In genomic region chrX:12470187-12470931, dm6 we compare ENCODE assay signal across 5 fruit fly cellular contexts.
TF ChIP-seq lines count a peak whose summit lies in the region.

No protein-coding gene starts in this region.

- no peak for TF ChIP-seq CTCF in whole organism, embryonic (GFP tag; optimal IDR thresholded peaks at IDR 0.05; lab: Kevin White, UChicago)

TF ChIP-seq in whole organism, adult, 20 proteins besides CTCF, POLR2A, EP300 and RAD21 (continues in another document):
- peak; percentile 60 for TF ChIP-seq CG7101 (tag; optimal IDR thresholded peaks at IDR 0.05; lab: Kevin White, UChicago)
- TF ChIP-seq cic (GFP tag; optimal IDR thresholded peaks at IDR 0.05; lab: Kevin White, UChicago), result peak; percentile 4
- TF ChIP-seq Mnt (GFP tag; optimal IDR thresholded peaks at IDR 0.05; lab: Kevin White, UChicago), result no peak
- peak; percentile 53 for TF ChIP-seq CG11617 (GFP tag; optimal IDR thresholded peaks at IDR 0.05; lab: Kevin White, UChicago)
- TF ChIP-seq kay (GFP tag; lab: Kevin White, UChicago; ENCODE audit: borderline replicate concordance), result no peak
- TF ChIP-seq tj (GFP tag; optimal IDR thresholded peaks at IDR 0.05; lab: Kevin White, UChicago), result no peak
- no peak for TF ChIP-seq Clk (GFP tag; optimal IDR thresholded peaks at IDR 0.05; lab: Kevin White, UChicago)
- TF ChIP-seq CG12768 (GFP tag; optimal IDR thresholded peaks at IDR 0.05; lab: Kevin White, UChicago), result peak; percentile 19
- peak; percentile 39 for TF ChIP-seq CG7045 (GFP tag; optimal IDR thresholded peaks at IDR 0.05; lab: Kevin White, UChicago)
- peak; percentile 6 for TF ChIP-seq CG1620 (GFP tag; optimal IDR thresholded peaks at IDR 0.05; lab: Kevin White, UChicago)
- peak; percentile 72 for TF ChIP-seq ovo (GFP tag; optimal IDR thresholded peaks at IDR 0.05; lab: Kevin White, UChicago)
- peak; percentile 90 for TF ChIP-seq CG14711 (tag; optimal IDR thresholded peaks at IDR 0.05; lab: Kevin White, UChicago)
- no peak for TF ChIP-seq Hr96 (GFP tag; optimal IDR thresholded peaks at IDR 0.05; lab: Kevin White, UChicago)
- TF ChIP-seq CG33017 (tag; optimal IDR thresholded peaks at IDR 0.05; lab: Kevin White, UChicago), result no peak
- no peak for TF ChIP-seq cnc (optimal IDR thresholded peaks at IDR 0.05; lab: Kevin White, UChicago)
- no peak for TF ChIP-seq CG5204 (GFP tag; optimal IDR thresholded peaks at IDR 0.05; lab: Kevin White, UChicago)
- TF ChIP-seq Crg-1 (GFP tag; optimal IDR thresholded peaks at IDR 0.05; lab: Kevin White, UChicago), result no peak
- TF ChIP-seq toe (GFP tag; optimal IDR thresholded peaks at IDR 0.05; lab: Kevin White, UChicago), result peak; percentile 13
- TF ChIP-seq pad (GFP tag; optimal IDR thresholded peaks at IDR 0.05; lab: Kevin White, UChicago), result peak; percentile 91

TF ChIP-seq in whole organism, embryonic, 481 proteins besides CTCF, POLR2A, EP300 and RAD21 (continues in another document):
- TF ChIP-seq CG9817 (tag; optimal IDR thresholded peaks at IDR 0.05; lab: Kevin White, UChicago) (peak; percentile 59), CG1602 (GFP tag; optimal IDR thresholded peaks at IDR 0.05; lab: Kevin White, UChicago) (peak; percentile 2), gsb-n (tag; optimal IDR thresholded peaks at IDR 0.05; lab: Kevin White, UChicago) (no peak), NFAT (GFP tag; IDR thresholded peaks at IDR 0.05; lab: Robert Waterston, UW) (peak; percentile 23; the same call in 1 of the 2 replicates), Sox102F (GFP tag; optimal IDR thresholded peaks at IDR 0.05; lab: Kevin White, UChicago) (peak; percentile 62), insv (GFP tag; optimal IDR thresholded peaks at IDR 0.05; lab: Kevin White, UChicago) (no peak), Sin3A (optimal IDR thresholded peaks at IDR 0.05; lab: Kevin White, UChicago) (no peak), CG11456 (GFP tag; IDR thresholded peaks at IDR 0.05; lab: Robert Waterston, UW) (peak; percentile 75), pb (GFP tag; optimal IDR thresholded peaks at IDR 0.05; lab: Kevin White, UChicago) (no peak), CG2129 (GFP tag; IDR thresholded peaks at IDR 0.05; lab: Robert Waterston, UW; ENCODE audit: partially characterized antibody) (no peak), CG43689 (GFP tag; IDR thresholded peaks at IDR 0.05; lab: Robert Waterston, UW) (0 out of 2 replicates have a peak, but pooled peaks have one; percentile 31), CG6654 (GFP tag; optimal IDR thresholded peaks at IDR 0.05; lab: Kevin White, UChicago) (peak; percentile 28), CG34422 (GFP tag; IDR thresholded peaks at IDR 0.05; lab: Robert Waterston, UW) (peak; percentile 47; the same call in 1 of the 3 replicates), ken (GFP tag; IDR thresholded peaks at IDR 0.05; lab: Robert Waterston, UW) (no peak), ab (GFP tag; optimal IDR thresholded peaks at IDR 0.05; lab: Kevin White, UChicago) (no peak), Opbp (GFP tag; IDR thresholded peaks at IDR 0.05; lab: Robert Waterston, UW; ENCODE audit: partially characterized antibody) (no peak), lola (GFP tag; optimal IDR thresholded peaks at IDR 0.05; lab: Kevin White, UChicago) (peak in 1 of 3 experiments; percentile 2)

TF ChIP-seq in whole organism, prepupa, 60 proteins besides CTCF, POLR2A, EP300 and RAD21 (continues in another document):
- TF ChIP-seq CG8319 (GFP tag; optimal IDR thresholded peaks at IDR 0.05; lab: Kevin White, UChicago) (no peak), achi (GFP tag; optimal IDR thresholded peaks at IDR 0.05; lab: Kevin White, UChicago) (peak; percentile 43), Gug (GFP tag; IDR thresholded peaks at IDR 0.05; lab: Robert Waterston, UW) (peak; percentile 26; the same call in 1 of the 2 replicates), Lpt (GFP tag; optimal IDR thresholded peaks at IDR 0.05; lab: Kevin White, UChicago) (no peak), Ets21C (GFP tag; optimal IDR thresholded peaks at IDR 0.05; lab: Kevin White, UChicago) (no peak), svp (GFP tag; lab: Kevin White, UChicago) (peak; percentile 72), Eip93F (GFP tag; optimal IDR thresholded peaks at IDR 0.05; lab: Kevin White, UChicago) (no peak), Hr38 (GFP tag; optimal IDR thresholded peaks at IDR 0.05; lab: Kevin White, UChicago) (no peak), salr (GFP tag; optimal IDR thresholded peaks at IDR 0.05; lab: Kevin White, UChicago) (peak in 1 of 2 experiments; percentile 9), Hr4 (GFP tag; optimal IDR thresholded peaks at IDR 0.05; lab: Kevin White, UChicago) (peak; percentile 37), Met (GFP tag; optimal IDR thresholded peaks at IDR 0.05; lab: Kevin White, UChicago) (peak; percentile 24), CG8632 (GFP tag; optimal IDR thresholded peaks at IDR 0.05; lab: Kevin White, UChicago) (peak; percentile 45), OdsH (GFP tag; optimal IDR thresholded peaks at IDR 0.05; lab: Kevin White, UChicago) (peak; percentile 23), CG10669 (GFP tag; optimal IDR thresholded peaks at IDR 0.05; lab: Kevin White, UChicago) (peak; percentile 34), CG11762 (GFP tag; optimal IDR thresholded peaks at IDR 0.05; lab: Kevin White, UChicago; ENCODE audit: insufficient read depth) (no peak), CG6808 (GFP tag; optimal IDR thresholded peaks at IDR 0.05; lab: Kevin White, UChicago) (no peak), CG4318 (GFP tag; optimal IDR thresholded peaks at IDR 0.05; lab: Kevin White, UChicago) (no peak), CG10631 (GFP tag; optimal IDR thresholded peaks at IDR 0.05; lab: Kevin White, UChicago) (peak; percentile 11), CG6792 (GFP tag; optimal IDR thresholded peaks at IDR 0.05; lab: Kevin White, UChicago) (peak; percentile 37), vri (GFP tag; optimal IDR thresholded peaks at IDR 0.05; lab: Kevin White, UChicago) (peak; percentile 67)

TF ChIP-seq in whole organism, pupa, 21 proteins besides CTCF, POLR2A, EP300 and RAD21 (continues in another document):
- TF ChIP-seq CG13204 (GFP tag; optimal IDR thresholded peaks at IDR 0.05; lab: Kevin White, UChicago) (no peak), CG9948 (tag; optimal IDR thresholded peaks at IDR 0.05; lab: Kevin White, UChicago) (peak; percentile 24), CG8159 (tag; optimal IDR thresholded peaks at IDR 0.05; lab: Kevin White, UChicago) (peak; percentile 29), CG17806 (tag; optimal IDR thresholded peaks at IDR 0.05; lab: Kevin White, UChicago) (no peak), CG4496 (GFP tag; IDR thresholded peaks at IDR 0.05; lab: Robert Waterston, UW) (peak; percentile 64; the same call in 2 of the 3 replicates), Snoo (tag; optimal IDR thresholded peaks at IDR 0.05; lab: Kevin White, UChicago) (peak; percentile 59), EcR (GFP tag; optimal IDR thresholded peaks at IDR 0.05; lab: Kevin White, UChicago) (no peak), CG12605 (GFP tag; IDR thresholded peaks at IDR 0.05; lab: Robert Waterston, UW) (peak; percentile 6; the same call in 1 of the 2 replicates), Pif1A (GFP tag; optimal IDR thresholded peaks at IDR 0.05; lab: Kevin White, UChicago) (peak; percentile 2), fd96Ca (GFP tag; IDR thresholded peaks at IDR 0.05; lab: Robert Waterston, UW) (peak; percentile 61; the same call in 2 of the 3 replicates), gl (tag; optimal IDR thresholded peaks at IDR 0.05; lab: Kevin White, UChicago) (no peak), Ets98B (GFP tag; IDR thresholded peaks at IDR 0.05; lab: Robert Waterston, UW) (peak; percentile 51; the same call in 1 of the 2 replicates), CG14655 (GFP tag; optimal IDR thresholded peaks at IDR 0.05; lab: Kevin White, UChicago) (peak; percentile 50), CG15710 (tag; optimal IDR thresholded peaks at IDR 0.05; lab: Kevin White, UChicago) (no peak), Pif1B (GFP tag; optimal IDR thresholded peaks at IDR 0.05; lab: Kevin White, UChicago) (no peak), CG34367 (tag; optimal IDR thresholded peaks at IDR 0.05; lab: Kevin White, UChicago) (no peak), rn (GFP tag; IDR thresholded peaks at IDR 0.05; lab: Robert Waterston, UW) (no peak), CG10348 (GFP tag; IDR thresholded peaks at IDR 0.05; lab: Robert Waterston, UW) (no peak), D1 (tag; optimal IDR thresholded peaks at IDR 0.05; lab: Kevin White, UChicago) (no peak), CG8301 (tag; optimal IDR thresholded peaks at IDR 0.05; lab: Kevin White, UChicago) (peak; percentile 6)

TF ChIP-seq in whole organism, wandering third instar larva, 38 proteins besides CTCF, POLR2A, EP300 and RAD21 (continues in another document):
- TF ChIP-seq psq (GFP tag; optimal IDR thresholded peaks at IDR 0.05; lab: Kevin White, UChicago) (peak; percentile 10), Myc (optimal IDR thresholded peaks at IDR 0.05; lab: Kevin White, UChicago) (no peak), N (GFP tag; optimal IDR thresholded peaks at IDR 0.05; lab: Kevin White, UChicago) (no peak), usp (GFP tag; optimal IDR thresholded peaks at IDR 0.05; lab: Kevin White, UChicago) (no peak), dl (GFP tag; optimal IDR thresholded peaks at IDR 0.05; lab: Kevin White, UChicago; ENCODE audit: insufficient read depth in 1 of 2, partially characterized antibody in 2 of 2) (peak; percentile 45 to 74), CG32264 (GFP tag; optimal IDR thresholded peaks at IDR 0.05; lab: Kevin White, UChicago) (no peak), Dif (GFP tag; optimal IDR thresholded peaks at IDR 0.05; lab: Kevin White, UChicago; ENCODE audit: partially characterized antibody) (peak; percentile 81), jim (GFP tag; optimal IDR thresholded peaks at IDR 0.05; lab: Kevin White, UChicago) (no peak), h (GFP tag; optimal IDR thresholded peaks at IDR 0.05; lab: Kevin White, UChicago) (peak; percentile 10), Dfd (GFP tag; optimal IDR thresholded peaks at IDR 0.05; lab: Kevin White, UChicago) (no peak), sage (GFP tag; optimal IDR thresholded peaks at IDR 0.05; lab: Kevin White, UChicago) (peak; percentile 29), ey (GFP tag; optimal IDR thresholded peaks at IDR 0.05; lab: Kevin White, UChicago) (no peak), fru (GFP tag; optimal IDR thresholded peaks at IDR 0.05; lab: Kevin White, UChicago) (peak; percentile 66), tai (GFP tag; optimal IDR thresholded peaks at IDR 0.05; lab: Kevin White, UChicago) (peak; percentile 21), Hnf4 (GFP tag; optimal IDR thresholded peaks at IDR 0.05; lab: Kevin White, UChicago) (no peak), OdsH (GFP tag; optimal IDR thresholded peaks at IDR 0.05; lab: Kevin White, UChicago) (peak; percentile 5), br (GFP tag; optimal IDR thresholded peaks at IDR 0.05; lab: Kevin White, UChicago) (no peak), dmrt93B (GFP tag; optimal IDR thresholded peaks at IDR 0.05; lab: Kevin White, UChicago) (peak; percentile 26), woc (GFP tag; optimal IDR thresholded peaks at IDR 0.05; lab: Kevin White, UChicago) (no peak), sv (GFP tag; optimal IDR thresholded peaks at IDR 0.05; lab: Kevin White, UChicago) (no peak), CG9705 (GFP tag; optimal IDR thresholded peaks at IDR 0.05; lab: Kevin White, UChicago) (peak; percentile 25), Mio (GFP tag; optimal IDR thresholded peaks at IDR 0.05; lab: Kevin White, UChicago) (no peak), GATAd (GFP tag; optimal IDR thresholded peaks at IDR 0.05; lab: Kevin White, UChicago) (no peak), HLH106 (tag; optimal IDR thresholded peaks at IDR 0.05; lab: Kevin White, UChicago) (peak; percentile 64)
